Fruit fly (Drosophila melanogaster) S2 (cell line): ENCODE measurements around the gene COX7AL2.

Experiments used
- CG8478 ChIP-seq: fragments of >200 bp; optimal IDR thresholded peaks from 2 replicates; lab custom pipeline; 2018
- CTCF ChIP-seq, 2 experiments: fragments of >200 bp; optimal IDR thresholded peaks; 2 replicates each; lab custom pipeline; 2018

DNA sequence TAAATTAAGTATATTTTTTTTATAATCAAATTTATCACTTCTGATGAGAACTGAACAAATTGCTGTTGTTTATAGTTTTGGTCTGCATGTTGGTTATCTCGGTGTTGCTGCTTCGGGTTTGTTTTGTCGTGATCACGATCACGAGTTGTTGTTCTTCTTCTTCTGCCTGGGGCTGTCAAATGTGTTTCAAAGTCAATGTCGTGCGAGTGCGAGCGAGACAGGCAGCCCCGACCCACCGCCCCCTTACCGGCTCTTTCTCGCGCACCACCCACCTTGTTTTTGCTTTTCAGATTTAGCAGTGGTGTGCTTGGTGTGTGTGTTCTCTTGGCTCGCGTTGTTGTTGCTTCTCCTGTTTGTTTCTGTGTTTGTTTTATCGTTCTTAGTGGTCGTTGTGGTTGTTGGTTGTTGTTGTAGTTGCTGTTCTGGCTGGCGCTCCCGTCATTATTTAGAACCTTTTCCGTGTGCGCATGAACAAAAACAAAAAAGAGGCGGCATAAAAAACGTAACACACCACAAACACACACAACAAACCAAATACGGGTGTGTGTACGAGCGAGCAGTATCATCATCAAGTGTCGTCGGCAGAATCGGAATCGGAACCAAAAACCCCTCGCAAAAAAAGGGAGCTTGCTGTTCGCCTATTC is at the start of gene COX7AL2:
- TF ChIP-seq CG8478 (lab: Kevin White, UChicago): no peak
- TF ChIP-seq CTCF (optimal IDR thresholded peaks at IDR 0.05; lab: Kevin White, UChicago): no peak
